Fruit fly (Drosophila melanogaster): ENCODE measurements around the gene CG14275.

The CG14275 gene

DNA sequence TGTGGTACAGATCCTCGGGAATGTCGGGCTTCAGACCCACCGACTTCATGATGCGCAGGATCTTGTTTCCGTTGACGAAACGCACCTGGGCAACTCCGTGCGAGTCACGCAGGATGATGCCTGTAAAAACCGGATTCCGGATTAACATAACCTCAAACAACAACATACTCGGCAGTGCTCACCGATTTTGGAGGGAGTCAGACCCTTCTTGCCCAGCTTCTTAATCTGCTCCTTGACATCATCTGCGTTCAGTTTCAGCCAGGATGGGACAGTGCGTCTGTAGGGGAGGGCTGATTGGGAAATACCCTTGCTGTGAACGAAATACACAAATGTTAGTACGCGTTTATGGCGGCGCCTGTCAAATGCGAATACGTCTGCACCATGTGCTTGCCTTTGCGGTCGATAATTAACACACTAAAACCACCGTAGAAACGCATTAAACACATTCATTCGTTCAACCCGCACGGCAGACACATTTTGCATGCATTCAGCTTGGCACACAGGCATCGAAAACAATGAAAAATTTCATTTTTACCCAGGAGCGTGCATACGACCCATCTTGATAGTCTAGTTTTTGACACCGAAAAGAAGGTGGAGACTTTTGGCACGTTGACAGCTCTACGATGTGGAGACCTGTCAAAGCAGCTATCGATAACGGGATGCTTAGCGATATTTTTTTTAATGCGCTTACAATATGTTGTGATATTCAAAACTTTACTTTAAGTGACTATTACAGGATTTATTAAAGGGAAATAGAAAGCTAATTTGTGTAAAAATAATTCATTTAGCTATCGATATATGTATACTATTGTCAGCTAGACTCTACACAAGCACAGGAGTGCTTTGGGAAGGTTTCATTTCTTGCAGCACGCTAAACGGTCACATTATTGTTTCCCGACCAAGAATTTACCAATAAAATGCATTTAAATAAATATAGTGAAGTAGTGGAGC is 37.0 kb downstream of the CG14275 start, which contains the start of the genes RpS13 and CSN8:
Gene RpS13, minus strand, starts transcription at position 657 of the 951 bp plus-strand sequence.
Gene CSN8, plus strand, starts transcription at position 850 of the 951 bp plus-strand sequence.
- TF ChIP-seq noc (tag; optimal IDR thresholded peaks at IDR 0.05) = peak; percentile 31

DNA sequence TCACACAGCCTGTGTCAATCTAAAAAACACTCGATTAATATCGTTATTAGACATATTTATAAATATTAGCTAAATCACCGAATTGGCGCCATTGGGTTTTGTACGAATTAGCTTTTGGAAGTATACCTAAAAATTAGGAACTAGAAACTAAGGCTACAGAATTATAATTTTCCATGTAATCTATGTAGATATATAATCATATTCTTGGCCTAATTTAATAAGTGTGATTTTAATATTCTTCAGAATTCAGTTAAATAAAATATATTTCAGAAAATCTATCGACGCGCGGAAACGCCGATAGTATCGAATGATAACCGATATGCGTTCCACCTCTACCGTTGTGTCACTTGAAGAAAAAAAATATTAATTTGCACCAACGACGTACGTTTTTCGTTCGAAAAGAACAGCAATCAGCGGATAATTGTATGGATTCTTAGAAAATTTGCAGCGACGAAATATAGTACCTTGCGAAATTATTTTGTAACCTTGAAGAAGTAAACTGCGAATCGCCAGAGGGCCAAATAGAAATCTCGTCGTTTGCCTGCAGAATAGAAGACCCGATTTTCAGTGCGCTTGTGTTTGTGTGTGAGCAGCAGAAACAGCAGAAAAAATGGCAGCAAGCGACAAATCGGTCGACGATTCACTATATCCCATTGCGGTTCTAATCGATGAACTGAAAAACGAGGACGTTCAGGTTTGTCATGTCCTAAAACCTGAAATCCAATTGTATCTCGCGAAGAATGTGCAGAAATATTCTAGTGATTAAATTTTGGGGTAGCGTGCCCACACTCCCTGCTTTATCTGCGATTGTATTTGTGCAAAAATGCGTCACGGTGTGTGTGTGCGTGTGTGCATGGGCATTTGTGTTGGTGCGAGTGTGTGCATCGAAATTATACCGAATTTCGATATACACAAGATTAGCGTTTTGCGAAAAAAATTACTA is 38.7 kb downstream of the CG14275 start, which contains the start of gene Pp2A-29B:
Gene Pp2A-29B, plus strand, starts transcription at position 338 of the 943 bp plus-strand sequence.
- no peak for TF ChIP-seq noc (tag; optimal IDR thresholded peaks at IDR 0.05)

dm6 chr2L:8370364-8371326 is 43.4 kb downstream of the CG14275 start, which contains the start of gene CG17292:
Gene CG17292 (plus strand): TSS chr2L:8370454.
- TF ChIP-seq noc (tag; optimal IDR thresholded peaks at IDR 0.05) = peak; percentile 70

dm6 chr2L:8371354-8371937 is 44.2 kb downstream of the CG14275 start:
- TF ChIP-seq noc (tag; optimal IDR thresholded peaks at IDR 0.05) = no peak

dm6 chr2L:8372248-8372647 is 45.0 kb downstream of the CG14275 start:
- no peak for TF ChIP-seq noc (tag; optimal IDR thresholded peaks at IDR 0.05)

DNA sequence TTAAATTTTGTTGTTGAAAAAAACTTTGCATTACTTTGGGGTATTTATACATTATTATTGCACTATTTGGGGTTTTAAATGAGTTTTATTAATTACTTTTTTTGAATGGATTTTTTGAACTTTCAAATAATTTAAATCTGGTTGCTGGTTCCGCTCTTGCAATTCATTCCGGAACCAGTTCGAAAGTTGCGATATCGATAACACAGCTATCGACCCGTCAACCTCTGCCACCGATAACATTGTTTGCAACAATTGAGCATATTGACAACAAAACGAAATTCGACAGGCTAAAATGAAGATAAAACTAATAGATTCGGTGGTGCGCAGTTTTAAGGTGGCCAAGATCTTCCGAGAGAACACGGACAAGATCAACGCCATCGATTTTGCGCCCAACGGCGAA is 47.0 kb downstream of the CG14275 start, which contains the start of gene Wdr82:
Gene Wdr82, plus strand, starts transcription at position 227 of the 400 bp plus-strand sequence.
- TF ChIP-seq noc (tag; optimal IDR thresholded peaks at IDR 0.05) = no peak

DNA sequence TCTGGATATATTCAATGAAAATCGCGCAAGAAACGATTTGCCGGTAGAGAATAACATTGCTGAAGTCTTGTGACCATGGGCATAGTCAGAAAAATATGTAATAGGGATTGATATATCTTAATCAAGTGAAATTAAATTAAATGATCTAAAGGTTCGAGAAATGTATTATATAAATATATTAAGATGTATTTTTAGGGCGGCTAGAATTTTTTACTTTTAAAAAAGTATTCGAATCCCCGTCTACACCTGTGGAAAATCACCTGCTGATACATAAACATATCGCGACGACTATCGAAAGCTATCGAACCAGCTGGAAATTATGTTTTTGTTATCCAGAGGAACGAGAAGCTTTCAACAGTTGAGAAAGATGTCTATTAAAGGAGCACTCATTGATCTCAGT is 49.5 kb downstream of the CG14275 start, which contains the start of the genes CG13390 and CG17294:
Gene CG13390, minus strand, starts transcription at position 81 of the 400 bp plus-strand sequence.
Gene CG17294, plus strand, starts transcription at position 319 of the 400 bp plus-strand sequence.
- TF ChIP-seq noc (tag; optimal IDR thresholded peaks at IDR 0.05) = peak; percentile 99

- TF ChIP-seq noc (tag; optimal IDR thresholded peaks at IDR 0.05) = peak; percentile 70
Observed at dm6 chr2L:8381508-8382036, 54.3 kb downstream of the CG14275 start, which contains the start of gene AlaRS. Gene AlaRS (minus strand): TSS chr2L:8381764.

Measured in whole organism, larva.